Fruit fly (Drosophila melanogaster): ENCODE results near the gene Alp12.
A peak's percentile ranks its signal among the peaks of the same experiment; 100 is the strongest.

Gene Alp12

dm6 chr2L:19455209-19455608 is 31.4 kb downstream of the Alp12 start:
- peak; percentile 17 for TF ChIP-seq tj (GFP tag; optimal IDR thresholded peaks at IDR 0.05)
- TF ChIP-seq CG33017 (tag; optimal IDR thresholded peaks at IDR 0.05), result no peak
- TF ChIP-seq ovo (GFP tag; optimal IDR thresholded peaks at IDR 0.05), result no peak
- TF ChIP-seq Mnt (GFP tag; optimal IDR thresholded peaks at IDR 0.05), result peak; percentile 6

DNA sequence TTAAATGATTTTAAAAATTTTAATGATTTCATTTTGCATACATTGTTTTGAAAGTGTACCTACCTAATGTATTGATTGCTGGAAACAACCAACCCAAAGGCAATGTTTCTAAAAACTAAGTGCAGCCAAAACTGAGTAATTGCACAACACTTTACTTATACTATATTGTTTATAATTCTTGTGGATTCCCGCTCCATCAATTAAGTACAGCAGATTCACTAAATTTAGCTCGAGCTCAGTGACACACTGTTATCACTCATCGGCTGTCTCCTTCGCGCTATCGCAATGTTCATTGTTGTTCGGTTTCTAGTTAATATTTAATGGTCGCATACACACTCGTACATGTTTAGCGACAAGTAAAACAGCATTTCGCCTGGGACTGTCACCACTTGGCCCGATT is 31.9 kb downstream of the Alp12 start:
- no peak for TF ChIP-seq CG7101 (tag; optimal IDR thresholded peaks at IDR 0.05)
- TF ChIP-seq CG1620 (GFP tag; optimal IDR thresholded peaks at IDR 0.05), result no peak
- TF ChIP-seq bab1 (GFP tag; optimal IDR thresholded peaks at IDR 0.05), result no peak
- no peak for TF ChIP-seq cic (GFP tag; optimal IDR thresholded peaks at IDR 0.05)
- TF ChIP-seq Mnt (GFP tag; optimal IDR thresholded peaks at IDR 0.05), result no peak
- no peak for TF ChIP-seq CG7045 (GFP tag; optimal IDR thresholded peaks at IDR 0.05)
- TF ChIP-seq kay (GFP tag; ENCODE audit: borderline replicate concordance), result no peak
- TF ChIP-seq CG11617 (GFP tag; optimal IDR thresholded peaks at IDR 0.05), result no peak
- TF ChIP-seq CG33017 (tag; optimal IDR thresholded peaks at IDR 0.05), result no peak
- no peak for TF ChIP-seq ovo (GFP tag; optimal IDR thresholded peaks at IDR 0.05)
- no peak for TF ChIP-seq Hr96 (GFP tag; optimal IDR thresholded peaks at IDR 0.05)
- TF ChIP-seq toe (GFP tag; optimal IDR thresholded peaks at IDR 0.05), result no peak
- TF ChIP-seq tj (GFP tag; optimal IDR thresholded peaks at IDR 0.05), result no peak
- no peak for TF ChIP-seq pad (GFP tag; optimal IDR thresholded peaks at IDR 0.05)
- TF ChIP-seq CG14711 (tag; optimal IDR thresholded peaks at IDR 0.05), result no peak
- TF ChIP-seq Crg-1 (GFP tag; optimal IDR thresholded peaks at IDR 0.05), result no peak

DNA sequence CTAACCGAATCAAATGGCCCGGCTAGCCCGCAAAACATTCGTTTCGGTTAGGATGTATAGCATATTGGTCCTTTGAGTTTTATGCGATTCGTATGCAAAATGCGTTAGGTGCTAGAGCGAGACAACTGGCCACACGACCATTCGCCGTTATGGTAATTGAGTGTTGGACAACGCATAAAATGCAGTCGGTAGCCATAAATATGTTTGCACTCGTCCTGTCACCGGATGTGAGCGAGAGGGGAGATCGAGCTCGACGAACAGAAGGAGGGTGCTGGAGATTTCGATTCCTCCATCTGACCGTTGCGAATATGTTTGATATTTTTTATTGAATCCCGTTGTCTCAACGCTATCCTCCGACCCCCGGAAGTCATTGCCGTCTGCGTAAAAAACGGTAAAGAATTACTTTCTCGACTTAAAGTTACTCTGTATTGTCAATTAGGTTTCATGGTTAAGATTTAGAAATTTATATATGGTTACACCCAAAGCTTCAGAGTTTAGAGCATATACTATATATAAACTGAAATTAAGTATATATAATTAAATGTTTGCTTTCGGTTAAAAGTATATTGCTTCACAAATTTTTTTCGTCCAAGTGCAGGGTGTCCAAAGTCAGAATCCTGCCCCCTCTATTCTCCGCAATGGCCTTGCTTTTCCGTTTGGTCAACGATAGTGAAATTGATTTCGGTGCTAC is 34.2 kb downstream of the Alp12 start:
- TF ChIP-seq CG1620 (GFP tag; optimal IDR thresholded peaks at IDR 0.05), result no peak
- no peak for TF ChIP-seq tj (GFP tag; optimal IDR thresholded peaks at IDR 0.05)
- no peak for TF ChIP-seq CG33017 (tag; optimal IDR thresholded peaks at IDR 0.05)
- TF ChIP-seq pad (GFP tag; optimal IDR thresholded peaks at IDR 0.05), result no peak
- no peak for TF ChIP-seq toe (GFP tag; optimal IDR thresholded peaks at IDR 0.05)
- TF ChIP-seq kay (GFP tag; ENCODE audit: borderline replicate concordance), result no peak
- TF ChIP-seq CG14711 (tag; optimal IDR thresholded peaks at IDR 0.05), result no peak
- TF ChIP-seq CG7101 (tag; optimal IDR thresholded peaks at IDR 0.05), result no peak
- no peak for TF ChIP-seq ovo (GFP tag; optimal IDR thresholded peaks at IDR 0.05)
- no peak for TF ChIP-seq CG11617 (GFP tag; optimal IDR thresholded peaks at IDR 0.05)
- no peak for TF ChIP-seq CG12768 (GFP tag; optimal IDR thresholded peaks at IDR 0.05)
- no peak for TF ChIP-seq Clk (GFP tag; optimal IDR thresholded peaks at IDR 0.05)
- no peak for TF ChIP-seq cic (GFP tag; optimal IDR thresholded peaks at IDR 0.05)
- TF ChIP-seq Mnt (GFP tag; optimal IDR thresholded peaks at IDR 0.05), result no peak

dm6 chr2L:19459404-19459803 is 35.6 kb downstream of the Alp12 start:
- TF ChIP-seq bab1 (GFP tag; optimal IDR thresholded peaks at IDR 0.05), result no peak
- TF ChIP-seq CG1620 (GFP tag; optimal IDR thresholded peaks at IDR 0.05), result no peak
- no peak for TF ChIP-seq CG7101 (tag; optimal IDR thresholded peaks at IDR 0.05)
- no peak for TF ChIP-seq CG12768 (GFP tag; optimal IDR thresholded peaks at IDR 0.05)
- TF ChIP-seq CG33017 (tag; optimal IDR thresholded peaks at IDR 0.05), result no peak
- no peak for TF ChIP-seq CG11617 (GFP tag; optimal IDR thresholded peaks at IDR 0.05)
- TF ChIP-seq Crg-1 (GFP tag; optimal IDR thresholded peaks at IDR 0.05), result no peak
- TF ChIP-seq Hr96 (GFP tag; optimal IDR thresholded peaks at IDR 0.05), result no peak
- TF ChIP-seq Clk (GFP tag; optimal IDR thresholded peaks at IDR 0.05), result no peak
- no peak for TF ChIP-seq toe (GFP tag; optimal IDR thresholded peaks at IDR 0.05)
- no peak for TF ChIP-seq CG14711 (tag; optimal IDR thresholded peaks at IDR 0.05)
- TF ChIP-seq pad (GFP tag; optimal IDR thresholded peaks at IDR 0.05), result no peak

DNA sequence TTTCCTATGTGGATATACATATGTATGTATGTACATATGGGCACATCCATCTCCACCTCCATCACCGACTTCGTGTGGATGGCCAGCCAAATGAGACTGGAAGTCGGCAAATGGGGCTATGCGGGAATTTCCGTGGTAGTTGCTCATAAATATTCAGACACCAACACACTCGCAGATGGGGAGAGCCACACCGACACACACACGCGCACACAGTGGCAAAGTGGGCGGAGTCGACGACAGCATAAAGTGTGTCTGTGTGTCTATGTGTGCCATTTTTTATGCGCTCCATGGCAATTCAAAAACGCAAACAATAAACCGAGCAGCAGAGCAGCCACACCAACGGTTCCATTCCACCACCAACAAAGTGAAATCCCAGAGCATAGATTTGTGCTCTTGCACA is 39.0 kb downstream of the Alp12 start:
- no peak for TF ChIP-seq CG7101 (tag; optimal IDR thresholded peaks at IDR 0.05)
- peak; percentile 18 for TF ChIP-seq tj (GFP tag; optimal IDR thresholded peaks at IDR 0.05)

DNA sequence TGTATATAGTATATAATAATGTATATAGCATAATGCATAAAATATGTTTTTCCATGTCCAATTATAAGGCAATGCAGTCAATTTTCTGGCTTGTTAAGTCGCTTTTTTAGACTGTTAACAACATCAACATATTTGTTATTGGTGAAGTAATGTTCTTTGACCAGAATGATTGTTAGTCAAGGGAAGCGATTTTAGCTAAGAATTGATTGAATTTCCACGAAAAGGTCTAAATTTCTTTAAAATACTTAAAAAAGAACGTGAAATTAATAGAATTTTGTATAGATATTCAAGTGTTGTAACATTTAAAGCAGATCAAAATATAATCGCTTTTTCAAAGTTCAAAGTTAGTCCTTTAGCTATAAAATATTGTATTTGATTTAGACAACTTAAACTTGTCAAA is 39.6 kb downstream of the Alp12 start:
- TF ChIP-seq CG5204 (GFP tag; optimal IDR thresholded peaks at IDR 0.05), result peak; percentile 25
- TF ChIP-seq tj (GFP tag; optimal IDR thresholded peaks at IDR 0.05), result no peak

dm6 chr2L:19463824-19464317 is 40.0 kb downstream of the Alp12 start, which contains the start of gene tj:
Gene tj (plus strand): TSS chr2L:19464267.
- TF ChIP-seq CG1620 (GFP tag; optimal IDR thresholded peaks at IDR 0.05) (no peak), CG33017 (tag; optimal IDR thresholded peaks at IDR 0.05) (no peak), toe (GFP tag; optimal IDR thresholded peaks at IDR 0.05) (no peak), bab1 (GFP tag; optimal IDR thresholded peaks at IDR 0.05) (no peak), Mnt (GFP tag; optimal IDR thresholded peaks at IDR 0.05) (no peak), Crg-1 (GFP tag; optimal IDR thresholded peaks at IDR 0.05) (no peak), CG7045 (GFP tag; optimal IDR thresholded peaks at IDR 0.05) (no peak), pad (GFP tag; optimal IDR thresholded peaks at IDR 0.05) (peak; percentile 58), CG7101 (tag; optimal IDR thresholded peaks at IDR 0.05) (no peak), CG14711 (tag; optimal IDR thresholded peaks at IDR 0.05) (no peak), CG5204 (GFP tag; optimal IDR thresholded peaks at IDR 0.05) (no peak), cic (GFP tag; optimal IDR thresholded peaks at IDR 0.05) (no peak), ovo (GFP tag; optimal IDR thresholded peaks at IDR 0.05) (no peak), CG12768 (GFP tag; optimal IDR thresholded peaks at IDR 0.05) (no peak), tj (GFP tag; optimal IDR thresholded peaks at IDR 0.05) (peak; percentile 87), Hr96 (GFP tag; optimal IDR thresholded peaks at IDR 0.05) (no peak)

Data from whole organism, adult.